Worm (Caenorhabditis elegans) whole organism, L4 larva: Measurements from ENCODE around the gene lips-1.

Experiments
- F37D6.2 ChIP-seq: sonication (generic microtip); optimal IDR thresholded peaks from 2 replicates; lab custom pipeline; 2016; ENCODE audit warnings: mild to moderate bottlenecking, missing genetic modification characterization, missing compliant biosample characterization
- F49E8.2 ChIP-seq: sonication (generic microtip); optimal IDR thresholded peaks from 2 replicates; lab custom pipeline; 2016; ENCODE audit warnings: missing compliant biosample characterization, mild to moderate bottlenecking, missing genetic modification characterization, borderline replicate concordance
- T26A8.4 ChIP-seq: fragments of 200-800 bp; sonication (Bioruptor generic); IDR thresholded peaks from 2 replicates; pipeline ENCODE4 v1.3.6; 2022; ENCODE audit warnings: missing genetic modification characterization, missing compliant biosample characterization
- Y48G9A.11 ChIP-seq: fragments of 200-800 bp; sonication (Bioruptor generic); IDR thresholded peaks from 2 replicates; pipeline ENCODE4 v1.3.6; 2022; ENCODE audit warnings: missing genetic modification reagents, missing genetic modification characterization, missing compliant biosample characterization
- Y75B8A.6 ChIP-seq: fragments of 200-800 bp; sonication (Bioruptor generic); IDR thresholded peaks from 2 replicates; pipeline ENCODE4 v1.3.6; 2022; ENCODE audit warnings: missing genetic modification reagents, missing genetic modification characterization, missing compliant biosample characterization
- aha-1 ChIP-seq: fragments of 150-350 bp; peaks from one replicate; lab custom pipeline; 2014; ENCODE audit warnings: missing biosample characterization, missing genetic modification characterization
- arid-1 ChIP-seq: fragments of 200-800 bp; sonication (Bioruptor generic); conservative IDR thresholded peaks from 2 replicates; pipeline ENCODE4 v1.3.6; 2022; ENCODE audit warnings: missing genetic modification reagents, missing genetic modification characterization, missing compliant biosample characterization
- ceh-32 ChIP-seq: sonication (generic microtip); optimal IDR thresholded peaks from 2 replicates; lab custom pipeline; 2016; ENCODE audit warnings: mild to moderate bottlenecking, missing genetic modification characterization, missing compliant biosample characterization; ENCODE audit not compliant: poor library complexity
- ceh-44 ChIP-seq: fragments of 200-800 bp; sonication (Bioruptor generic); IDR thresholded peaks from 2 replicates; pipeline ENCODE4 v1.3.6; 2022; ENCODE audit warnings: missing genetic modification reagents, missing genetic modification characterization, missing compliant biosample characterization
- ceh-82 ChIP-seq: sonication (generic microtip); optimal IDR thresholded peaks from 2 replicates; lab custom pipeline; 2017; ENCODE audit warnings: missing biosample characterization, missing genetic modification characterization
- ctbp-1 ChIP-seq: fragments of 200-800 bp; sonication (Bioruptor generic); IDR thresholded peaks from 2 replicates; pipeline ENCODE4 v1.3.6; 2022; ENCODE audit warnings: missing genetic modification reagents, missing genetic modification characterization, missing compliant biosample characterization
- daf-16 ChIP-seq, 3 experiments: sonication (generic microtip); optimal IDR thresholded peaks; 2 replicates each; lab custom pipeline; 2016 to 2017; ENCODE audit warnings: missing genetic modification characterization in 3 of 3, missing genetic modification reagents in 3 of 3, mild to moderate bottlenecking in 2 of 3, missing compliant biosample characterization in 2 of 3, missing biosample characterization in 1 of 3, moderate library complexity in 1 of 3
- daf-19 ChIP-seq: fragments of 200-800 bp; sonication (Bioruptor generic); conservative IDR thresholded peaks from 2 replicates; pipeline ENCODE4 v1.3.6; 2022; ENCODE audit warnings: missing genetic modification characterization, missing compliant biosample characterization
- dpl-1 ChIP-seq: fragments of 150-350 bp; optimal IDR thresholded peaks from 2 replicates; lab custom pipeline; 2014; ENCODE audit warnings: missing biosample characterization, missing genetic modification reagents, missing genetic modification characterization
- duxl-1 ChIP-seq: sonication (generic microtip); optimal IDR thresholded peaks from 2 replicates; lab custom pipeline; 2016; ENCODE audit warnings: mild to moderate bottlenecking, missing genetic modification characterization, moderate library complexity, missing compliant biosample characterization; ENCODE audit not compliant: poor library complexity
- dve-1 ChIP-seq: sonication (generic microtip); optimal IDR thresholded peaks from 2 replicates; lab custom pipeline; 2017; ENCODE audit warnings: antibody characterized with exemption, mild to moderate bottlenecking, missing genetic modification characterization, missing compliant biosample characterization; ENCODE audit not compliant: insufficient read depth
- gei-8 ChIP-seq: fragments of 200-800 bp; sonication (Bioruptor generic); optimal IDR thresholded peaks from 2 replicates; lab custom pipeline; 2018; ENCODE audit warnings: mild to moderate bottlenecking, missing genetic modification characterization, missing compliant biosample characterization
- hlh-11 ChIP-seq: fragments of 200-800 bp; sonication (Bioruptor generic); optimal IDR thresholded peaks from 2 replicates; lab custom pipeline; 2018; ENCODE audit warnings: mild to moderate bottlenecking, missing genetic modification characterization, missing compliant biosample characterization
- hlh-30 ChIP-seq: sonication (generic microtip); optimal IDR thresholded peaks from 2 replicates; lab custom pipeline; 2017; ENCODE audit warnings: antibody characterized with exemption, mild to moderate bottlenecking, missing genetic modification characterization, missing compliant biosample characterization; ENCODE audit not compliant: insufficient read depth
- hmg-1.1 ChIP-seq: fragments of 200-800 bp; sonication (Bioruptor generic); IDR thresholded peaks from 2 replicates; pipeline ENCODE4 v1.3.6; 2022; ENCODE audit warnings: missing genetic modification reagents, missing genetic modification characterization, missing compliant biosample characterization
- lim-7 ChIP-seq: fragments of 200-800 bp; sonication (Bioruptor generic); IDR thresholded peaks from 2 replicates; pipeline ENCODE4 v1.3.6; 2022; ENCODE audit warnings: missing genetic modification characterization, missing compliant biosample characterization
- lin-1 ChIP-seq: fragments of 200-800 bp; sonication (Bioruptor generic); IDR thresholded peaks from 2 replicates; pipeline ENCODE4 v1.3.6; 2022; ENCODE audit warnings: missing genetic modification reagents, missing genetic modification characterization, missing compliant biosample characterization
- lin-29 ChIP-seq: fragments of 200-800 bp; sonication (Bioruptor generic); IDR thresholded peaks from 2 replicates; pipeline ENCODE4 v1.3.6; 2022; ENCODE audit warnings: missing genetic modification reagents, missing genetic modification characterization, missing compliant biosample characterization
- lin-39 ChIP-seq: fragments of 150-350 bp; optimal IDR thresholded peaks from 2 replicates; lab custom pipeline; 2014; ENCODE audit warnings: missing biosample characterization, missing genetic modification reagents, missing genetic modification characterization
- lsy-2 ChIP-seq, 2 experiments: fragments of 150-350 bp in 1 of 2; sonication (generic microtip) in 1 of 2; optimal IDR thresholded peaks; 2 replicates each; lab custom pipeline; 2014 to 2017; ENCODE audit warnings: missing biosample characterization in 2 of 2, missing genetic modification characterization in 2 of 2
- madf-5 ChIP-seq, 2 experiments: fragments of 200-800 bp; sonication (Bioruptor generic); IDR thresholded peaks; 2 replicates each; pipeline ENCODE4 v1.3.6; 2022; ENCODE audit warnings: missing compliant biosample characterization in 2 of 2, missing genetic modification characterization in 2 of 2
- madf-9 ChIP-seq: fragments of 200-800 bp; sonication (Bioruptor generic); conservative IDR thresholded peaks from 2 replicates; pipeline ENCODE4 v1.3.6; 2022; ENCODE audit warnings: missing genetic modification reagents, missing genetic modification characterization, missing compliant biosample characterization
- mep-1 ChIP-seq: fragments of 150-350 bp; sonication (generic microtip); optimal IDR thresholded peaks from 3 replicates; lab custom pipeline; 2014; ENCODE audit warnings: missing biosample characterization, missing genetic modification characterization
- mxl-2 ChIP-seq: fragments of 200-800 bp; sonication (Bioruptor generic); conservative IDR thresholded peaks from 2 replicates; pipeline ENCODE4 v1.3.6; 2022; ENCODE audit warnings: missing genetic modification reagents, missing genetic modification characterization, missing compliant biosample characterization
- nhr-11 ChIP-seq: fragments of 150-350 bp; optimal IDR thresholded peaks from 2 replicates; lab custom pipeline; 2014; ENCODE audit warnings: missing biosample characterization, missing genetic modification characterization
- nhr-237 ChIP-seq: sonication (generic microtip); optimal IDR thresholded peaks from 2 replicates; lab custom pipeline; 2017; ENCODE audit warnings: missing biosample characterization, missing genetic modification characterization
- nhr-41 ChIP-seq: fragments of 200-800 bp; sonication (Bioruptor generic); IDR thresholded peaks from 2 replicates; pipeline ENCODE4 v1.3.6; 2022; ENCODE audit warnings: missing genetic modification reagents, missing genetic modification characterization, missing compliant biosample characterization
- nhr-42 ChIP-seq: fragments of 200-800 bp; sonication (Bioruptor generic); IDR thresholded peaks from 2 replicates; pipeline ENCODE4 v1.3.6; 2022; ENCODE audit warnings: missing genetic modification characterization, missing compliant biosample characterization
- nhr-48 ChIP-seq: sonication (generic microtip); optimal IDR thresholded peaks from 2 replicates; lab custom pipeline; 2016; ENCODE audit warnings: mild to moderate bottlenecking, missing genetic modification characterization, missing compliant biosample characterization
- nhr-6 ChIP-seq: fragments of 150-350 bp; optimal IDR thresholded peaks from 2 replicates; lab custom pipeline; 2014; ENCODE audit warnings: missing biosample characterization, missing genetic modification characterization
- pha-4 ChIP-seq, 2 experiments: fragments of 150-350 bp in 1 of 2; fragments of 200-800 bp in 1 of 2; sonication (Bioruptor generic) in 1 of 2; IDR thresholded peaks in 1 of 2; optimal IDR thresholded peaks in 1 of 2; 2 replicates each; pipeline versions ENCODE4 v1.3.6 to Lab custom; 2014 to 2022; ENCODE audit warnings: missing genetic modification characterization in 2 of 2, missing genetic modification reagents in 2 of 2, missing biosample characterization in 1 of 2, missing compliant biosample characterization in 1 of 2
- php-3 ChIP-seq: fragments of 200-800 bp; sonication (Bioruptor generic); IDR thresholded peaks from 2 replicates; pipeline ENCODE4 v1.3.6; 2022; ENCODE audit warnings: missing genetic modification reagents, missing genetic modification characterization, missing compliant biosample characterization
- skn-1 ChIP-seq: fragments of 150-350 bp; optimal IDR thresholded peaks from 2 replicates; lab custom pipeline; 2014; ENCODE audit warnings: missing biosample characterization, missing genetic modification characterization
- spr-3 ChIP-seq: fragments of 200-800 bp; sonication (Bioruptor generic); optimal IDR thresholded peaks from 2 replicates; lab custom pipeline; 2018; ENCODE audit warnings: mild to moderate bottlenecking, missing genetic modification characterization, missing compliant biosample characterization
- tra-1 ChIP-seq: fragments of 200-800 bp; sonication (Bioruptor generic); IDR thresholded peaks from 2 replicates; pipeline ENCODE4 v1.3.6; 2022; ENCODE audit warnings: missing genetic modification reagents, missing genetic modification characterization, missing compliant biosample characterization
- unc-130 ChIP-seq: sonication (generic microtip); optimal IDR thresholded peaks from 2 replicates; lab custom pipeline; 2016; ENCODE audit warnings: missing genetic modification reagents, missing genetic modification characterization, missing compliant biosample characterization
- unc-62 ChIP-seq, 3 experiments: fragments of 150-350 bp in 1 of 3; sonication (generic microtip); optimal IDR thresholded peaks in 2 of 3; peaks in 1 of 3; 1 replicate in 1 of 3; 2 replicates in 2 of 3; lab custom pipeline; 2014 to 2017; ENCODE audit warnings: missing biosample characterization in 3 of 3, missing genetic modification characterization in 3 of 3, missing genetic modification reagents in 3 of 3, missing genotype in 1 of 3
- vab-7 ChIP-seq: fragments of 200-800 bp; sonication (Bioruptor generic); IDR thresholded peaks from 2 replicates; pipeline ENCODE4 v1.3.6; 2022; ENCODE audit warnings: missing genetic modification reagents, missing genetic modification characterization, missing compliant biosample characterization
- zip-11 ChIP-seq: fragments of 200-800 bp; sonication (Bioruptor generic); IDR thresholded peaks from 2 replicates; pipeline ENCODE4 v1.3.6; 2022; ENCODE audit warnings: missing genetic modification characterization, missing compliant biosample characterization

lips-1 gene

ce11 chrX:12513415-12513814 is 20.8 kb downstream of the lips-1 start:
- no peak for TF ChIP-seq arid-1
- no peak for TF ChIP-seq Y75B8A.6 (GFP tag; lab: Robert Waterston, UW)
- no peak for TF ChIP-seq Y48G9A.11 (GFP tag; lab: Robert Waterston, UW)
- TF ChIP-seq F49E8.2 (tag; lab: Kevin White, UChicago) = no peak
- TF ChIP-seq nhr-11 (tag; lab: Kevin White, UChicago) = no peak
- TF ChIP-seq aha-1 (tag; lab: Kevin White, UChicago) = peak; percentile 18
- TF ChIP-seq spr-3 = no peak
- 0 out of 2 replicates have a peak, but pooled peaks have one; percentile 23 for TF ChIP-seq ctbp-1 (GFP tag; lab: Robert Waterston, UW)
- TF ChIP-seq lsy-2 (tag; optimal IDR thresholded peaks at IDR 0.05; lab: Kevin White, UChicago) = peak in 1 of 2 experiments; percentile 9

- TF ChIP-seq nhr-11 (tag; lab: Kevin White, UChicago) = no peak
- no peak for TF ChIP-seq aha-1 (tag; lab: Kevin White, UChicago)
- peak; percentile 55 for TF ChIP-seq hlh-30 (tag; lab: Kevin White, UChicago)
- no peak for TF ChIP-seq unc-130 (GFP tag; lab: Kevin White, UChicago)
- TF ChIP-seq vab-7 (GFP tag; lab: Robert Waterston, UW) = no peak
- no peak for TF ChIP-seq mxl-2
- no peak for TF ChIP-seq lin-39 (tag; lab: Kevin White, UChicago)
- no peak for TF ChIP-seq F37D6.2 (tag; lab: Kevin White, UChicago)
- no peak for TF ChIP-seq duxl-1 (tag; lab: Kevin White, UChicago)
- TF ChIP-seq dpl-1 = no peak
- no peak for TF ChIP-seq ctbp-1 (GFP tag; lab: Robert Waterston, UW)
- no peak for TF ChIP-seq daf-19 (GFP tag; lab: Robert Waterston, UW)
- TF ChIP-seq ceh-82 (tag; lab: Kevin White, UChicago) = no peak
- no peak for TF ChIP-seq lin-1 (GFP tag; lab: Robert Waterston, UW)
- TF ChIP-seq php-3 (GFP tag; lab: Robert Waterston, UW) = no peak
- no peak for TF ChIP-seq T26A8.4 (GFP tag; lab: Robert Waterston, UW)
- TF ChIP-seq nhr-48 (tag; lab: Kevin White, UChicago) = no peak
- TF ChIP-seq skn-1 = no peak
- TF ChIP-seq lsy-2 (tag; optimal IDR thresholded peaks at IDR 0.05; lab: Kevin White, UChicago) = peak in 1 of 2 experiments; percentile 34
- no peak for TF ChIP-seq gei-8 (GFP tag; lab: Kevin White, UChicago)
- no peak for TF ChIP-seq nhr-41 (GFP tag; lab: Robert Waterston, UW)
- TF ChIP-seq pha-4 (GFP tag; IDR thresholded peaks at IDR 0.05; lab: Robert Waterston, UW) = no peak
- peak; percentile 71 for TF ChIP-seq pha-4 (tag; optimal IDR thresholded peaks at IDR 0.05; lab: Kevin White, UChicago)
- peak in 1 of 2 experiments; percentile 62 for TF ChIP-seq unc-62 (GFP tag; optimal IDR thresholded peaks at IDR 0.05 in 1 of 2; lab: Kevin White, UChicago)
- TF ChIP-seq unc-62 (tag; optimal IDR thresholded peaks at IDR 0.05; lab: Kevin White, UChicago) = no peak
- TF ChIP-seq ceh-32 (tag; lab: Kevin White, UChicago) = no peak
- peak; percentile 31 for TF ChIP-seq hlh-11 (tag; lab: Kevin White, UChicago)
- TF ChIP-seq spr-3 = no peak
- TF ChIP-seq hmg-1.1 (GFP tag; lab: Robert Waterston, UW) = no peak
- TF ChIP-seq ceh-44 (GFP tag; lab: Robert Waterston, UW) = no peak
- TF ChIP-seq F49E8.2 (tag; lab: Kevin White, UChicago) = no peak
- TF ChIP-seq lim-7 (GFP tag; lab: Robert Waterston, UW) = no peak
- no peak for TF ChIP-seq dve-1
- no peak for TF ChIP-seq tra-1 (GFP tag; lab: Robert Waterston, UW)
- TF ChIP-seq daf-16 (GFP tag; optimal IDR thresholded peaks at IDR 0.05; lab: Kevin White, UChicago) = no peak
- TF ChIP-seq daf-16 (tag; optimal IDR thresholded peaks at IDR 0.05; lab: Kevin White, UChicago) = peak; percentile 1
- no peak for TF ChIP-seq nhr-237 (tag; lab: Kevin White, UChicago)
- TF ChIP-seq nhr-6 (tag; lab: Kevin White, UChicago) = peak; percentile 32
- TF ChIP-seq zip-11 = no peak
- no peak for TF ChIP-seq lin-29 (GFP tag; lab: Robert Waterston, UW)
- TF ChIP-seq madf-5 (GFP tag; IDR thresholded peaks at IDR 0.05; lab: Robert Waterston, UW) = no peak
- no peak for TF ChIP-seq mep-1 (tag; lab: Kevin White, UChicago)
- TF ChIP-seq madf-9 (GFP tag; lab: Robert Waterston, UW) = no peak
- no peak for TF ChIP-seq nhr-42
- TF ChIP-seq arid-1 = no peak
Measured at ce11 chrX:12515596-12516481, 23.3 kb downstream of the lips-1 start.
